Fruit fly (Drosophila melanogaster) whole organism: Measurements from ENCODE around the gene CG8673.

Experiments
- EcR ChIP-seq, 2 experiments: fragments of >200 bp; optimal IDR thresholded peaks; 2 replicates each; lab custom pipeline; 2017; ENCODE audit warnings: missing biosample characterization in 2 of 2, missing genetic modification characterization in 2 of 2, missing genetic modification reagents in 2 of 2
- psq ChIP-seq: fragments of >200 bp; optimal IDR thresholded peaks from 2 replicates; lab custom pipeline; 2017
- usp ChIP-seq: fragments of >200 bp; optimal IDR thresholded peaks from 2 replicates; lab custom pipeline; 2017; ENCODE audit warnings: missing biosample characterization, missing genetic modification characterization, mixed read lengths

dm6 chr2L:8159498-8159897 lies 35.4 kb downstream of the CG8673 start, which contains the start of the genes PAPLA1 and Rbsn-5:
- TF ChIP-seq psq (lab: Kevin White, UChicago) (no peak), EcR (GFP tag; optimal IDR thresholded peaks at IDR 0.05; lab: Kevin White, UChicago) (no peak), usp (GFP tag; lab: Kevin White, UChicago) (no peak)
